Worm (Caenorhabditis elegans): ENCODE results near the gene moa-2.

ce11 chrII:7684589-7684988 is 14.2 kb downstream of the moa-2 start, which contains the start of gene F18A1.1:
- TF ChIP-seq ceh-100 (GFP tag; IDR thresholded peaks at IDR 0.05), result no peak
- TF ChIP-seq ekl-4 (GFP tag; IDR thresholded peaks at IDR 0.05), result no peak
- TF ChIP-seq fkh-3 (tag; optimal IDR thresholded peaks at IDR 0.05), result no peak
- TF ChIP-seq ceh-40 (GFP tag; IDR thresholded peaks at IDR 0.05), result no peak
- no peak for TF ChIP-seq nhr-90 (tag; optimal IDR thresholded peaks at IDR 0.05)
- TF ChIP-seq F22D6.2 (tag; optimal IDR thresholded peaks at IDR 0.05), result no peak
- no peak for TF ChIP-seq akir-1 (GFP tag; optimal IDR thresholded peaks at IDR 0.05)
